Worm (Caenorhabditis elegans) whole organism, late embryonic: Measurements from ENCODE around the gene mlc-2.

Source experiments
- C08G9.2 ChIP-seq: sonication (generic microtip); optimal IDR thresholded peaks from 2 replicates; lab custom pipeline; 2016; ENCODE audit warnings: mild to moderate bottlenecking, missing genetic modification characterization, moderate library complexity, missing compliant biosample characterization
- C38D4.7 ChIP-seq: fragments of 200-800 bp; sonication (Bioruptor generic); optimal IDR thresholded peaks from 2 replicates; lab custom pipeline; 2018; ENCODE audit warnings: mild to moderate bottlenecking, missing genetic modification characterization, moderate library complexity, missing compliant biosample characterization
- ahr-1 ChIP-seq: sonication (generic microtip); optimal IDR thresholded peaks from 2 replicates; lab custom pipeline; 2016; ENCODE audit warnings: missing genetic modification characterization, missing compliant biosample characterization
- ama-1 ChIP-seq: fragments of 150-350 bp; optimal IDR thresholded peaks from 2 replicates; lab custom pipeline; 2014
- elt-2 ChIP-seq: sonication (generic microtip); optimal IDR thresholded peaks from 2 replicates; lab custom pipeline; 2016; ENCODE audit warnings: missing genetic modification reagents, missing genetic modification characterization, missing compliant biosample characterization
- mec-3 ChIP-seq: sonication (generic microtip); optimal IDR thresholded peaks from 2 replicates; lab custom pipeline; 2016; ENCODE audit warnings: borderline replicate concordance, missing genetic modification characterization, missing compliant biosample characterization
- nhr-11 ChIP-seq: fragments of 150-350 bp; optimal IDR thresholded peaks from 2 replicates; lab custom pipeline; 2014; ENCODE audit warnings: missing biosample characterization, missing genetic modification characterization
- pqm-1 ChIP-seq: sonication (generic microtip); optimal IDR thresholded peaks from 2 replicates; lab custom pipeline; 2016; ENCODE audit warnings: missing genetic modification characterization, missing compliant biosample characterization
- rnt-1 ChIP-seq: sonication (generic microtip); optimal IDR thresholded peaks from 2 replicates; lab custom pipeline; 2016; ENCODE audit warnings: missing genetic modification characterization, missing compliant biosample characterization

DNA sequence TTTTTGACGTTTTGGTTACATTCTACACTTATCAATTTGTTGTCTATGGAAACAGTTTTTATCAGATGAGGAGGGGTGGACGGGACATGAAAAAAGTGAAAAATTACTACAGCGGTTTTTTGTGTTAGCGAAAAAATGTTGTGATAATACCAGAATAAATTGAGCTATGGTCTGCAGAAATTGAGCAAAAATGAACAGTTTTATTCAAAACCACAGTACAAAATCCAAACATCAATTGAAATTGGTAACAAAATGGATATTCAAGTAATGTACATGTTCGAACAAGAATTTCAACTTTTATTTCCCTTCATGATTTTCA is 31.8 kb downstream of the mlc-2 start:
- TF ChIP-seq C38D4.7 (GFP tag; lab: Kevin White, UChicago) (no peak), elt-2 (tag; lab: Kevin White, UChicago) (no peak), nhr-11 (no peak), rnt-1 (tag; lab: Kevin White, UChicago) (no peak), ama-1 (lab: Kevin White, UChicago) (no peak), ahr-1 (tag; lab: Kevin White, UChicago) (no peak), mec-3 (tag; lab: Kevin White, UChicago) (no peak), pqm-1 (tag; lab: Kevin White, UChicago) (no peak), C08G9.2 (no peak)
